Worm (Caenorhabditis elegans) whole organism, L4 larva: ENCODE results near the gene irld-4.

ENCODE experiments used
- D1046.2 ChIP-seq: fragments of 200-800 bp; sonication (Bioruptor generic); IDR thresholded peaks from 2 replicates; pipeline ENCODE4 v1.3.6; 2022; ENCODE audit warnings: missing genetic modification characterization, missing compliant biosample characterization
- T26A8.4 ChIP-seq: fragments of 200-800 bp; sonication (Bioruptor generic); IDR thresholded peaks from 2 replicates; pipeline ENCODE4 v1.3.6; 2022; ENCODE audit warnings: missing genetic modification characterization, missing compliant biosample characterization
- Y105C5A.15 ChIP-seq: fragments of 200-800 bp; sonication (Bioruptor generic); IDR thresholded peaks from 2 replicates; pipeline ENCODE4 v1.3.6; 2022; ENCODE audit warnings: missing genetic modification characterization, missing compliant biosample characterization
- aha-1 ChIP-seq: fragments of 150-350 bp; peaks from one replicate; lab custom pipeline; 2014; ENCODE audit warnings: missing biosample characterization, missing genetic modification characterization
- aly-2 ChIP-seq: sonication (generic microtip); optimal IDR thresholded peaks from 2 replicates; lab custom pipeline; 2018; ENCODE audit warnings: missing biosample characterization, missing genetic modification characterization
- ama-1 ChIP-seq: fragments of 150-350 bp; optimal IDR thresholded peaks from 2 replicates; lab custom pipeline; 2014; ENCODE audit warnings: inconsistent platforms, mixed read lengths
- attf-4 ChIP-seq: sonication (generic microtip); optimal IDR thresholded peaks from 3 replicates; lab custom pipeline; 2017; ENCODE audit warnings: missing biosample characterization, missing genetic modification characterization
- ceh-44 ChIP-seq: fragments of 200-800 bp; sonication (Bioruptor generic); IDR thresholded peaks from 2 replicates; pipeline ENCODE4 v1.3.6; 2022; ENCODE audit warnings: missing genetic modification reagents, missing genetic modification characterization, missing compliant biosample characterization
- ctbp-1 ChIP-seq: fragments of 200-800 bp; sonication (Bioruptor generic); IDR thresholded peaks from 2 replicates; pipeline ENCODE4 v1.3.6; 2022; ENCODE audit warnings: missing genetic modification reagents, missing genetic modification characterization, missing compliant biosample characterization
- dmd-8 ChIP-seq: fragments of 200-800 bp; sonication (Bioruptor generic); IDR thresholded peaks from 2 replicates; pipeline ENCODE4 v1.3.6; 2022; ENCODE audit warnings: missing genetic modification characterization, missing compliant biosample characterization
- dve-1 ChIP-seq: sonication (generic microtip); optimal IDR thresholded peaks from 2 replicates; lab custom pipeline; 2017; ENCODE audit warnings: antibody characterized with exemption, mild to moderate bottlenecking, missing genetic modification characterization, missing compliant biosample characterization; ENCODE audit not compliant: insufficient read depth
- egl-43 ChIP-seq: fragments of 200-800 bp; sonication (Bioruptor generic); IDR thresholded peaks from 2 replicates; pipeline ENCODE4 v1.3.6; 2022; ENCODE audit warnings: missing genetic modification reagents, missing genetic modification characterization, missing compliant biosample characterization
- hlh-30 ChIP-seq: sonication (generic microtip); optimal IDR thresholded peaks from 2 replicates; lab custom pipeline; 2017; ENCODE audit warnings: antibody characterized with exemption, mild to moderate bottlenecking, missing genetic modification characterization, missing compliant biosample characterization; ENCODE audit not compliant: insufficient read depth
- jun-1 ChIP-seq: fragments of 150-350 bp; optimal IDR thresholded peaks from 2 replicates; lab custom pipeline; 2014; ENCODE audit warnings: missing biosample characterization, missing genetic modification reagents, missing genetic modification characterization
- lin-15B ChIP-seq: fragments of 150-350 bp; sonication (generic microtip); optimal IDR thresholded peaks from 3 replicates; lab custom pipeline; 2014; ENCODE audit warnings: missing biosample characterization, missing genetic modification characterization
- lin-29 ChIP-seq: fragments of 200-800 bp; sonication (Bioruptor generic); IDR thresholded peaks from 2 replicates; pipeline ENCODE4 v1.3.6; 2022; ENCODE audit warnings: missing genetic modification reagents, missing genetic modification characterization, missing compliant biosample characterization
- mdl-1 ChIP-seq, 2 experiments: fragments of 150-350 bp in 1 of 2; sonication (generic microtip) in 1 of 2; optimal IDR thresholded peaks; 2 replicates each; lab custom pipeline; 2014 to 2017; ENCODE audit warnings: missing biosample characterization in 2 of 2, missing genetic modification characterization in 2 of 2
- mep-1 ChIP-seq: fragments of 150-350 bp; sonication (generic microtip); optimal IDR thresholded peaks from 3 replicates; lab custom pipeline; 2014; ENCODE audit warnings: missing biosample characterization, missing genetic modification characterization
- mes-2 ChIP-seq: sonication (generic microtip); optimal IDR thresholded peaks from 2 replicates; lab custom pipeline; 2016; ENCODE audit warnings: missing genotype, mild to moderate bottlenecking, missing genetic modification characterization, missing compliant biosample characterization; ENCODE audit not compliant: poor library complexity, severe bottlenecking
- mxl-3 ChIP-seq: fragments of 200-800 bp; sonication (Bioruptor generic); optimal IDR thresholded peaks from 2 replicates; lab custom pipeline; 2018; ENCODE audit warnings: mild to moderate bottlenecking, missing genetic modification characterization, missing compliant biosample characterization
- nhr-10 ChIP-seq: fragments of 150-350 bp; optimal IDR thresholded peaks from 2 replicates; lab custom pipeline; 2014; ENCODE audit warnings: missing biosample characterization, missing genetic modification characterization
- nhr-11 ChIP-seq: fragments of 150-350 bp; optimal IDR thresholded peaks from 2 replicates; lab custom pipeline; 2014; ENCODE audit warnings: missing biosample characterization, missing genetic modification characterization
- nhr-25 ChIP-seq: sonication (generic microtip); optimal IDR thresholded peaks from 2 replicates; lab custom pipeline; 2017; ENCODE audit warnings: missing genetic modification characterization, mild to moderate bottlenecking, missing compliant biosample characterization, antibody characterized with exemption, moderate library complexity, borderline replicate concordance; ENCODE audit not compliant: insufficient read depth
- nhr-42 ChIP-seq: fragments of 200-800 bp; sonication (Bioruptor generic); IDR thresholded peaks from 2 replicates; pipeline ENCODE4 v1.3.6; 2022; ENCODE audit warnings: missing genetic modification characterization, missing compliant biosample characterization
- nhr-6 ChIP-seq: fragments of 150-350 bp; optimal IDR thresholded peaks from 2 replicates; lab custom pipeline; 2014; ENCODE audit warnings: missing biosample characterization, missing genetic modification characterization
- nhr-77 ChIP-seq: fragments of 150-350 bp; optimal IDR thresholded peaks from 2 replicates; lab custom pipeline; 2014; ENCODE audit warnings: missing biosample characterization, missing genetic modification characterization
- pha-4 ChIP-seq, 2 experiments: fragments of 150-350 bp in 1 of 2; fragments of 200-800 bp in 1 of 2; sonication (Bioruptor generic) in 1 of 2; IDR thresholded peaks in 1 of 2; optimal IDR thresholded peaks in 1 of 2; 2 replicates each; pipeline versions ENCODE4 v1.3.6 to Lab custom; 2014 to 2022; ENCODE audit warnings: missing genetic modification characterization in 2 of 2, missing genetic modification reagents in 2 of 2, missing biosample characterization in 1 of 2, missing compliant biosample characterization in 1 of 2
- pqm-1 ChIP-seq: sonication (generic microtip); optimal IDR thresholded peaks from 2 replicates; lab custom pipeline; 2017; ENCODE audit warnings: missing biosample characterization, missing genetic modification characterization
- rbr-2 ChIP-seq: sonication (generic microtip); optimal IDR thresholded peaks from 2 replicates; lab custom pipeline; 2016; ENCODE audit warnings: missing genotype, missing genetic modification characterization, missing compliant biosample characterization
- set-16 ChIP-seq: fragments of 200-800 bp; sonication (Bioruptor generic); IDR thresholded peaks from 2 replicates; pipeline ENCODE4 v1.3.6; 2022; ENCODE audit warnings: missing genetic modification reagents, missing genetic modification characterization, missing compliant biosample characterization
- spr-1 ChIP-seq: sonication (generic microtip); optimal IDR thresholded peaks from 2 replicates; lab custom pipeline; 2016; ENCODE audit warnings: mild to moderate bottlenecking, missing genetic modification characterization, missing compliant biosample characterization
- tag-97 ChIP-seq: fragments of 200-800 bp; sonication (Bioruptor generic); IDR thresholded peaks from 2 replicates; pipeline ENCODE4 v1.3.6; 2022; ENCODE audit warnings: missing genetic modification characterization, missing compliant biosample characterization
- unc-62 ChIP-seq, 3 experiments: fragments of 150-350 bp in 1 of 3; sonication (generic microtip); optimal IDR thresholded peaks in 2 of 3; peaks in 1 of 3; 1 replicate in 1 of 3; 2 replicates in 2 of 3; lab custom pipeline; 2014 to 2017; ENCODE audit warnings: missing biosample characterization in 3 of 3, missing genetic modification characterization in 3 of 3, missing genetic modification reagents in 3 of 3, missing genotype in 1 of 3
- vab-7 ChIP-seq: fragments of 200-800 bp; sonication (Bioruptor generic); IDR thresholded peaks from 2 replicates; pipeline ENCODE4 v1.3.6; 2022; ENCODE audit warnings: missing genetic modification reagents, missing genetic modification characterization, missing compliant biosample characterization
- zag-1 ChIP-seq: fragments of 150-350 bp; optimal IDR thresholded peaks from 2 replicates; lab custom pipeline; 2014; ENCODE audit warnings: missing biosample characterization, missing genetic modification characterization
- zip-11 ChIP-seq: fragments of 200-800 bp; sonication (Bioruptor generic); IDR thresholded peaks from 2 replicates; pipeline ENCODE4 v1.3.6; 2022; ENCODE audit warnings: missing genetic modification characterization, missing compliant biosample characterization

Gene irld-4

DNA sequence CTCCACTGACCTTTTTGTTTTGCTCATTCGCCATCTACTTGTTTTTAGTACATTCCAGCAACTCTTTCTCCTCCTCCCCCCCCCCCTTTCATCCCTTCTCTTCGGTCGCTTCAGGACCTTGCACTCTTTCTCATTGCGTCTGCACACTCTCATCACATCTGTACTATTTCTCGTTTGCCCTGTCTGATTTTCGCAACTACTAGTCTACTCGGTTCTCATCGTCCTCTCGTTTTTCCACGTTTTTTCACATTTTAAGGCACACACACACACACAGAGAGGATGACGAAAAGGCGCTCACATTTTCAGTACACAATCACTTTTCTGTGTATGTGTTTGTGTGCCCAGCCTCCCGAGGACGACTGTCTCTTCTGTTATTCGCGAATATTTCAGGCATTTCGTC lies 12.4 kb upstream of the irld-4 start (continued):
- TF ChIP-seq pha-4 (GFP tag; IDR thresholded peaks at IDR 0.05; lab: Robert Waterston, UW) (no peak), pha-4 (tag; optimal IDR thresholded peaks at IDR 0.05; lab: Kevin White, UChicago) (peak; percentile 13), mxl-3 (GFP tag; lab: Kevin White, UChicago) (peak; percentile 37), ctbp-1 (GFP tag; lab: Robert Waterston, UW) (0 out of 2 replicates have a peak, but pooled peaks have one; percentile 22), dmd-8 (GFP tag; lab: Robert Waterston, UW) (no peak), pqm-1 (tag; lab: Kevin White, UChicago) (peak; percentile 16), vab-7 (GFP tag; lab: Robert Waterston, UW) (0 out of 2 replicates have a peak, but pooled peaks have one; percentile 14), dve-1 (tag; lab: Kevin White, UChicago) (peak; percentile 60), ceh-44 (GFP tag; lab: Robert Waterston, UW) (no peak), egl-43 (peak; percentile 49; the same call in 1 of the 2 replicates)

ce11 chrIV:14621117-14621516 lies 11.8 kb upstream of the irld-4 start:
- TF ChIP-seq hlh-30 (tag; lab: Kevin White, UChicago) = no peak
- peak; percentile 18; the same call in 1 of the 2 replicates for TF ChIP-seq set-16 (GFP tag; lab: Robert Waterston, UW)
- 0 out of 2 replicates have a peak, but pooled peaks have one; percentile 6 for TF ChIP-seq D1046.2 (GFP tag; lab: Robert Waterston, UW)
- TF ChIP-seq unc-62 (GFP tag; optimal IDR thresholded peaks at IDR 0.05 in 1 of 2; lab: Kevin White, UChicago) = peak in 1 of 2 experiments; percentile 71
- no peak for TF ChIP-seq unc-62 (tag; optimal IDR thresholded peaks at IDR 0.05; lab: Kevin White, UChicago)
- TF ChIP-seq nhr-42 (GFP tag; lab: Robert Waterston, UW) = no peak
- no peak for TF ChIP-seq nhr-77 (tag; lab: Kevin White, UChicago)

DNA sequence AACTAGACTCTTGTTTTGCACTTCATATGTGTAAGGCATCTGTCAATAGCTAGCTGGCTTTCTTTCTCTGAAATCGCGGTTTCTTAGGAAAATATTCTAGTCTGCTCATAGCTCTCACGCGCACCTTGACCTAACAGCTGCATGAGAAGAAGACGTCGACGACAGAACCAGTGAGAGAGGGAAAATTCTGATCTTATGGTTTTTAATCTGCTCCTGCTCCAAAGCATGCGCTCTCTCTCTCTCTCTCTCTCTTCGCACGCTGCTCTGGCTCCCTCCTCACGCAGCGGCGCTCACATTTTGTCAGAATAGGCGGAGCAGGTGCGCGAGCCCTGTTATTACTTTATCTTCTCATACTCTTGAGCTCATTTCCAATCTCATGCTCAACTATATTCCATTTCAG lies 10.8 kb upstream of the irld-4 start:
- TF ChIP-seq set-16 (GFP tag; lab: Robert Waterston, UW) = peak; percentile 66
- TF ChIP-seq hlh-30 (tag; lab: Kevin White, UChicago) = peak; percentile 74
- TF ChIP-seq spr-1 (tag; lab: Kevin White, UChicago) = peak; percentile 14
- no peak for TF ChIP-seq tag-97 (GFP tag; lab: Robert Waterston, UW)
- no peak for TF ChIP-seq zag-1 (tag; lab: Kevin White, UChicago)
- TF ChIP-seq nhr-11 (tag; lab: Kevin White, UChicago) = peak; percentile 82
- peak; percentile 17 for TF ChIP-seq mep-1 (tag; lab: Kevin White, UChicago)
- TF ChIP-seq egl-43 = 0 out of 2 replicates have a peak, but pooled peaks have one; percentile 35
- peak; percentile 22 for TF ChIP-seq rbr-2 (tag; lab: Kevin White, UChicago)
- peak in 1 of 2 experiments; percentile 36 for TF ChIP-seq mdl-1 (tag; optimal IDR thresholded peaks at IDR 0.05; lab: Kevin White, UChicago)
- peak in 1 of 2 experiments; percentile 27 for TF ChIP-seq unc-62 (GFP tag; optimal IDR thresholded peaks at IDR 0.05 in 1 of 2; lab: Kevin White, UChicago)
- TF ChIP-seq unc-62 (tag; optimal IDR thresholded peaks at IDR 0.05; lab: Kevin White, UChicago) = no peak

ce11 chrIV:14631726-14632125 lies 1.2 kb upstream of the irld-4 start:
- TF ChIP-seq attf-4 (tag; lab: Kevin White, UChicago) = no peak
- no peak for TF ChIP-seq nhr-6 (tag; lab: Kevin White, UChicago)
- TF ChIP-seq T26A8.4 (GFP tag; lab: Robert Waterston, UW) = no peak
- TF ChIP-seq nhr-10 (tag; lab: Kevin White, UChicago) = no peak
- TF ChIP-seq mes-2 (tag; lab: Kevin White, UChicago) = no peak
- no peak for TF ChIP-seq aly-2 (tag; lab: Kevin White, UChicago)
- TF ChIP-seq Y105C5A.15 (GFP tag; lab: Robert Waterston, UW) = no peak
- no peak for TF ChIP-seq unc-62 (GFP tag; optimal IDR thresholded peaks at IDR 0.05 in 1 of 2; lab: Kevin White, UChicago)
- no peak for TF ChIP-seq unc-62 (tag; optimal IDR thresholded peaks at IDR 0.05; lab: Kevin White, UChicago)

DNA sequence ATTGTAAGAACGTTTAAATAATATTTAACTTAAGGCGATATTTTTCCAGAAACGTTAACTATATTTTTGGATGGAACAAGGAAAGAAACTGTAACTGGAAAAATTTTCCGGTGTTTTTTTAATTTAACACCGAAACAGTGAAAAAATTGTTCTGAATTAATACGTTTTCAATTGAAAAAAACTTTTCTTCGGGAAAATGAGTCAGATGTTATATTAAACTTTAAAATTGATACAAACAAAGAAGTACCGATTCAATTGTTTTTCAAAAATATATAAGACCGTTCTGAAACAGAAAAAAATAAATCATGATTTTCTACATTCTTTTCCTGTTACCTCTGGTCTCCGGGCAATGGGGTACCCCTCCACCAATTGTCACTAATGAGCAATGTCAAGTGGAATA lies 1.9 kb downstream of the irld-4 start, which contains the start of gene ule-2:
Gene ule-2, plus strand, starts transcription at position 301 of the 400 bp plus-strand sequence.
- TF ChIP-seq lin-29 (GFP tag; lab: Robert Waterston, UW) = no peak
- TF ChIP-seq jun-1 (tag; lab: Kevin White, UChicago) = no peak
- no peak for TF ChIP-seq nhr-25 (tag; lab: Kevin White, UChicago)
- TF ChIP-seq lin-15B (tag; lab: Kevin White, UChicago) = no peak
- TF ChIP-seq aha-1 = peak; percentile 51
- TF ChIP-seq zip-11 (GFP tag; lab: Robert Waterston, UW) = no peak
- TF ChIP-seq ama-1 (lab: Kevin White, UChicago) = no peak
- TF ChIP-seq ctbp-1 (GFP tag; lab: Robert Waterston, UW) = no peak
